Worm (Caenorhabditis elegans) whole organism, L2 larva: ENCODE measurements around the gene jun-1.

Experiments used
- R02D3.7 ChIP-seq: fragments of 150-350 bp; optimal IDR thresholded peaks from 2 replicates; lab custom pipeline; 2014; ENCODE audit warnings: missing biosample characterization, missing genetic modification characterization
- ama-1 ChIP-seq: fragments of 150-350 bp; optimal IDR thresholded peaks from 2 replicates; lab custom pipeline; 2018; ENCODE audit warnings: inconsistent platforms
- lin-39 ChIP-seq: fragments of 150-350 bp; optimal IDR thresholded peaks from 2 replicates; lab custom pipeline; 2014; ENCODE audit warnings: missing biosample characterization, missing genetic modification reagents, missing genetic modification characterization
- nhr-10 ChIP-seq: sonication (generic microtip); optimal IDR thresholded peaks from 2 replicates; lab custom pipeline; 2017; ENCODE audit warnings: missing biosample characterization, missing genetic modification characterization
- nhr-23 ChIP-seq: fragments of 150-350 bp; optimal IDR thresholded peaks from 2 replicates; lab custom pipeline; 2014; ENCODE audit warnings: missing biosample characterization, missing genetic modification reagents, missing genetic modification characterization
- skn-1 ChIP-seq: sonication (generic microtip); optimal IDR thresholded peaks from 2 replicates; lab custom pipeline; 2017; ENCODE audit warnings: missing biosample characterization, missing genetic modification characterization
- sma-9 ChIP-seq, 2 experiments: fragments of 150-350 bp in 1 of 2; sonication (generic microtip) in 1 of 2; optimal IDR thresholded peaks; 2 replicates each; lab custom pipeline; 2014 to 2016; ENCODE audit warnings: missing genetic modification characterization in 2 of 2, mild to moderate bottlenecking in 1 of 2, missing biosample characterization in 1 of 2, missing compliant biosample characterization in 1 of 2, missing genetic modification reagents in 1 of 2, moderate library complexity in 1 of 2
- snpc-4 ChIP-seq: fragments of 150-350 bp; optimal IDR thresholded peaks from 2 replicates; lab custom pipeline; 2014; ENCODE audit warnings: missing biosample characterization, missing genetic modification characterization

DNA sequence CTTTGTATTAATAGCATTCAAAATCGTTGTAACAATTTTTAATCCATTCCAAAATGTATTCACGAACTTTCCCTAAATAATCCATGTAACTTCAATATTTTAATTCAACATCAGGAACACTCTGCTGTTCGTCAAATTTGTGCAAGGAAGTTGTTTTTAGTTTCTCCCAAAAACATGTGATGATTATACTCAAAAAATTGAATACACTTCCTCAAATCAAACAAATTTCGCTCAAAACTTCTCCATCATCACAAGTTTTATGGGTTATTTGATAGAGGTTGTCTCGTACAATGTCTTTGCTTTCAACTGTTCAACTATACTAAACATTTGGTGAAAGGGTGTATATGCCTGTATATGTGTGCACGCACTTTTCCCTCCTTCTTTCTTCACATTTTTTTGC, 12.1 kb downstream of the jun-1 start:
- TF ChIP-seq snpc-4, result no peak
- TF ChIP-seq skn-1 (tag; lab: Kevin White, UChicago), result no peak
- TF ChIP-seq R02D3.7 (tag; lab: Kevin White, UChicago), result no peak
- no peak for TF ChIP-seq lin-39 (tag; lab: Kevin White, UChicago)
- no peak for TF ChIP-seq nhr-23 (tag; lab: Kevin White, UChicago)
- no peak for TF ChIP-seq nhr-10 (tag; lab: Kevin White, UChicago)
- no peak for TF ChIP-seq ama-1 (lab: Kevin White, UChicago)
- no peak for TF ChIP-seq sma-9 (GFP tag; optimal IDR thresholded peaks at IDR 0.05; lab: Kevin White, UChicago)
- TF ChIP-seq sma-9 (tag; optimal IDR thresholded peaks at IDR 0.05; lab: Kevin White, UChicago), result no peak
